Fruit fly (Drosophila melanogaster) whole organism, embryonic: ENCODE measurements around the gene CG43165.

Experiments
- ATbp ChIP-seq: fragments of 200-800 bp; sonication (Bioruptor generic); optimal IDR thresholded peaks from 2 replicates; lab custom pipeline; 2017; ENCODE audit warnings: missing biosample characterization, mild to moderate bottlenecking, missing genetic modification characterization, missing genetic modification reagents
- Atf3 ChIP-seq: fragments of 200-800 bp; sonication (Bioruptor generic); optimal IDR thresholded peaks from 3 replicates; lab custom pipeline; 2016; ENCODE audit warnings: missing biosample characterization, missing genetic modification characterization
- BtbVII ChIP-seq: fragments of 200-800 bp; sonication (Bioruptor generic); optimal IDR thresholded peaks from 3 replicates; lab custom pipeline; 2017; ENCODE audit warnings: missing biosample characterization, mild to moderate bottlenecking, missing genetic modification characterization
- CG1233 ChIP-seq: fragments of 200-800 bp; sonication (Bioruptor generic); optimal IDR thresholded peaks from 4 replicates; lab custom pipeline; 2018; ENCODE audit warnings: missing biosample characterization, mild to moderate bottlenecking, missing genetic modification characterization
- CG12391 ChIP-seq: fragments of 200-800 bp; sonication (Bioruptor generic); optimal IDR thresholded peaks from 3 replicates; lab custom pipeline; 2018; ENCODE audit warnings: missing biosample characterization, mild to moderate bottlenecking, missing genetic modification characterization, moderate library complexity
- CG14667 ChIP-seq: fragments of 200-800 bp; sonication (Bioruptor generic); IDR thresholded peaks from 2 replicates; pipeline ENCODE4 v1.3.6; 2022; ENCODE audit warnings: missing biosample characterization, missing genetic modification characterization
- CG1603 ChIP-seq: fragments of 200-800 bp; sonication (Bioruptor generic); optimal IDR thresholded peaks from 2 replicates; lab custom pipeline; 2019; ENCODE audit warnings: missing biosample characterization, mild to moderate bottlenecking, missing genetic modification characterization, moderate library complexity
- CG16779 ChIP-seq: fragments of 200-800 bp; sonication (Bioruptor generic); IDR thresholded peaks from 2 replicates; pipeline ENCODE4 v1.3.6; 2022; ENCODE audit warnings: missing biosample characterization, missing genetic modification characterization
- CG18262 ChIP-seq: fragments of 200-800 bp; optimal IDR thresholded peaks from 3 replicates; lab custom pipeline; 2019; ENCODE audit warnings: missing biosample characterization, mild to moderate bottlenecking, missing genetic modification characterization, moderate library complexity
- CG18764 ChIP-seq: fragments of 200-800 bp; sonication (Bioruptor generic); optimal IDR thresholded peaks from 3 replicates; lab custom pipeline; 2016; ENCODE audit warnings: missing biosample characterization, missing genetic modification characterization
- CG2129 ChIP-seq: fragments of 200-800 bp; sonication (Bioruptor generic); IDR thresholded peaks from 2 replicates; pipeline ENCODE4 v1.3.6; 2022; ENCODE audit warnings: missing biosample characterization, missing genetic modification characterization; ENCODE audit not compliant: partially characterized antibody
- CG2678 ChIP-seq: fragments of 200-800 bp; sonication (Bioruptor generic); optimal IDR thresholded peaks from 3 replicates; lab custom pipeline; 2019; ENCODE audit warnings: missing biosample characterization, mild to moderate bottlenecking, missing genetic modification characterization, moderate library complexity
- CG4360 ChIP-seq: fragments of 200-800 bp; sonication (Bioruptor generic); IDR thresholded peaks from 2 replicates; pipeline ENCODE4 v1.3.6; 2022; ENCODE audit warnings: missing biosample characterization, missing genetic modification characterization
- CG6175 ChIP-seq: fragments of 200-800 bp; sonication (Bioruptor generic); IDR thresholded peaks from 3 replicates; pipeline ENCODE4 v1.3.6; 2022; ENCODE audit warnings: missing biosample characterization, missing genetic modification characterization
- CG7987 ChIP-seq: fragments of 200-800 bp; sonication (Bioruptor generic); optimal IDR thresholded peaks from 2 replicates; lab custom pipeline; 2018; ENCODE audit warnings: missing biosample characterization, mild to moderate bottlenecking, missing genetic modification characterization, moderate library complexity
- CG9727 ChIP-seq: fragments of 200-800 bp; sonication (Bioruptor generic); optimal IDR thresholded peaks from 3 replicates; lab custom pipeline; 2017; ENCODE audit warnings: missing biosample characterization, mild to moderate bottlenecking, missing genetic modification characterization
- Dad ChIP-seq: fragments of 200-800 bp; sonication (Bioruptor generic); optimal IDR thresholded peaks from 3 replicates; lab custom pipeline; 2016; ENCODE audit warnings: missing biosample characterization, missing genetic modification characterization
- Drgx ChIP-seq: fragments of 200-800 bp; sonication (Bioruptor generic); IDR thresholded peaks from 2 replicates; pipeline ENCODE4 v1.3.6; 2022; ENCODE audit warnings: missing biosample characterization, missing genetic modification characterization
- E2f2 ChIP-seq: fragments of 200-800 bp; sonication (Bioruptor generic); IDR thresholded peaks from 2 replicates; pipeline ENCODE4 v1.3.6; 2022; ENCODE audit warnings: missing biosample characterization, missing genetic modification characterization
- Ets97D ChIP-seq: fragments of 200-800 bp; sonication (Bioruptor generic); optimal IDR thresholded peaks from 3 replicates; lab custom pipeline; 2016; ENCODE audit warnings: missing biosample characterization, missing genetic modification characterization
- H15 ChIP-seq: fragments of 200-800 bp; sonication (Bioruptor generic); IDR thresholded peaks from 3 replicates; pipeline ENCODE4 v1.3.6; 2022; ENCODE audit warnings: missing biosample characterization, missing genetic modification characterization
- Hr51 ChIP-seq, 2 experiments: fragments of 200-800 bp; sonication (Bioruptor generic); optimal IDR thresholded peaks; 2 replicates in 1 of 2; 3 replicates in 1 of 2; lab custom pipeline; 2016 to 2018; ENCODE audit warnings: missing biosample characterization in 2 of 2, missing genetic modification characterization in 2 of 2, mild to moderate bottlenecking in 1 of 2, moderate library complexity in 1 of 2
- Nf-YA ChIP-seq: fragments of 200-800 bp; sonication (Bioruptor generic); IDR thresholded peaks from 2 replicates; pipeline ENCODE4 v1.3.6; 2022; ENCODE audit warnings: missing biosample characterization, missing genetic modification characterization
- Ravus ChIP-seq: fragments of 200-800 bp; sonication (Bioruptor generic); IDR thresholded peaks from 2 replicates; pipeline ENCODE4 v1.3.6; 2022; ENCODE audit warnings: missing biosample characterization, missing genetic modification characterization
- YL-1 ChIP-seq: fragments of 200-800 bp; sonication (Bioruptor generic); optimal IDR thresholded peaks from 3 replicates; lab custom pipeline; 2017; ENCODE audit warnings: missing biosample characterization, mild to moderate bottlenecking, missing genetic modification characterization
- btn ChIP-seq: fragments of 200-800 bp; sonication (Bioruptor generic); optimal IDR thresholded peaks from 2 replicates; lab custom pipeline; 2016; ENCODE audit warnings: missing biosample characterization, missing genetic modification characterization
- dan ChIP-seq: fragments of 200-800 bp; sonication (Bioruptor generic); IDR thresholded peaks from 2 replicates; pipeline ENCODE4 v1.3.6; 2022; ENCODE audit warnings: missing biosample characterization, missing genetic modification characterization
- dm ChIP-seq: fragments of 200-800 bp; sonication (Bioruptor generic); optimal IDR thresholded peaks from 3 replicates; lab custom pipeline; 2016; ENCODE audit warnings: missing biosample characterization, missing genetic modification characterization
- ewg ChIP-seq: fragments of 200-800 bp; sonication (Bioruptor generic); optimal IDR thresholded peaks from 3 replicates; lab custom pipeline; 2017; ENCODE audit warnings: mild to moderate bottlenecking, missing biosample characterization, missing genetic modification reagents, missing genetic modification characterization
- gcm ChIP-seq: fragments of 200-800 bp; sonication (Bioruptor generic); optimal IDR thresholded peaks from 2 replicates; lab custom pipeline; 2019; ENCODE audit warnings: missing biosample characterization, mild to moderate bottlenecking, missing genetic modification characterization, moderate library complexity
- gro ChIP-seq: fragments of 200-800 bp; sonication (Bioruptor generic); optimal IDR thresholded peaks from 2 replicates; lab custom pipeline; 2016; ENCODE audit warnings: missing biosample characterization, missing genetic modification characterization
- gsb-n ChIP-seq: fragments of 200-800 bp; sonication (Bioruptor generic); optimal IDR thresholded peaks from 3 replicates; lab custom pipeline; 2018; ENCODE audit warnings: missing biosample characterization, mild to moderate bottlenecking, missing genetic modification characterization
- hb ChIP-seq: fragments of 200-800 bp; sonication (Bioruptor generic); IDR thresholded peaks from 3 replicates; pipeline ENCODE4 v1.3.6; 2022; ENCODE audit warnings: missing biosample characterization, missing genetic modification characterization; ENCODE audit not compliant: partially characterized antibody
- hkb ChIP-seq, 2 experiments: fragments of 200-800 bp in 1 of 2; fragments of >200 bp in 1 of 2; sonication (Bioruptor generic) in 1 of 2; IDR thresholded peaks in 1 of 2; optimal IDR thresholded peaks in 1 of 2; 2 replicates each; pipeline versions ENCODE4 v1.3.6 to Lab custom; 2017 to 2022; ENCODE audit warnings: missing biosample characterization in 1 of 2, missing genetic modification characterization in 1 of 2
- jumu ChIP-seq: fragments of 200-800 bp; sonication (Bioruptor generic); optimal IDR thresholded peaks from 3 replicates; lab custom pipeline; 2016; ENCODE audit warnings: missing biosample characterization, missing genetic modification characterization
- lab ChIP-seq: fragments of 200-800 bp; sonication (Bioruptor generic); optimal IDR thresholded peaks from 3 replicates; lab custom pipeline; 2017; ENCODE audit warnings: missing biosample characterization, missing genetic modification characterization, mild to moderate bottlenecking, moderate library complexity, missing genetic modification reagents
- mam ChIP-seq: fragments of 200-800 bp; sonication (Bioruptor generic); optimal IDR thresholded peaks from 3 replicates; lab custom pipeline; 2016; ENCODE audit warnings: missing biosample characterization, missing genetic modification characterization
- pan ChIP-seq, 4 experiments: fragments of >200 bp in 3 of 4; fragments of 200-800 bp in 1 of 4; sonication (Bioruptor generic) in 1 of 4; optimal IDR thresholded peaks in 3 of 4; IDR thresholded peaks in 1 of 4; 2 replicates each; pipeline versions ENCODE4 v1.3.6 to Lab custom; 2017 to 2022; ENCODE audit warnings: missing biosample characterization in 2 of 4, missing genetic modification characterization in 2 of 4, mixed read lengths in 1 of 4
- ranshi ChIP-seq: fragments of 200-800 bp; sonication (Bioruptor generic); IDR thresholded peaks from 2 replicates; pipeline ENCODE4 v1.3.6; 2022; ENCODE audit warnings: missing biosample characterization, missing genetic modification characterization
- rib ChIP-seq: fragments of 200-800 bp; sonication (Bioruptor generic); IDR thresholded peaks from 2 replicates; pipeline ENCODE4 v1.3.6; 2022; ENCODE audit warnings: missing biosample characterization, missing genetic modification characterization
- run ChIP-seq: fragments of 200-800 bp; sonication (Bioruptor generic); optimal IDR thresholded peaks from 3 replicates; lab custom pipeline; 2018; ENCODE audit warnings: missing biosample characterization, mild to moderate bottlenecking, missing genetic modification characterization
- sd ChIP-seq: fragments of 200-800 bp; sonication (Bioruptor generic); optimal IDR thresholded peaks from 3 replicates; lab custom pipeline; 2018; ENCODE audit warnings: missing biosample characterization, mild to moderate bottlenecking, missing genetic modification characterization, moderate library complexity
- slou ChIP-seq: fragments of 200-800 bp; sonication (Bioruptor generic); optimal IDR thresholded peaks from 3 replicates; lab custom pipeline; 2016; ENCODE audit warnings: missing biosample characterization, missing genetic modification characterization
- slp2 ChIP-seq: fragments of 200-800 bp; sonication (Bioruptor generic); optimal IDR thresholded peaks from 2 replicates; lab custom pipeline; 2016; ENCODE audit warnings: missing biosample characterization, missing genetic modification characterization
- stwl ChIP-seq: fragments of 200-800 bp; sonication (Bioruptor generic); optimal IDR thresholded peaks from 3 replicates; lab custom pipeline; 2018; ENCODE audit warnings: missing biosample characterization, mild to moderate bottlenecking, missing genetic modification characterization, moderate library complexity
- tap ChIP-seq: fragments of 200-800 bp; optimal IDR thresholded peaks from 3 replicates; lab custom pipeline; 2019; ENCODE audit warnings: missing biosample characterization, mild to moderate bottlenecking, missing genetic modification characterization, moderate library complexity
- vfl ChIP-seq: fragments of 200-800 bp; sonication (Bioruptor generic); optimal IDR thresholded peaks from 2 replicates; lab custom pipeline; 2016; ENCODE audit warnings: missing biosample characterization, missing genetic modification characterization
- vnd ChIP-seq: fragments of 200-800 bp; sonication (Bioruptor generic); IDR thresholded peaks from 3 replicates; pipeline ENCODE4 v1.3.6; 2022; ENCODE audit warnings: missing biosample characterization, missing genetic modification characterization; ENCODE audit not compliant: partially characterized antibody
- zen ChIP-seq: fragments of 200-800 bp; sonication (Bioruptor generic); optimal IDR thresholded peaks from 3 replicates; lab custom pipeline; 2018; ENCODE audit warnings: missing biosample characterization, mild to moderate bottlenecking, missing genetic modification characterization, moderate library complexity

The CG43165 gene

dm6 chr2L:3647521-3648172 lies 47.2 kb downstream of the CG43165 start (continued):
- TF ChIP-seq Atf3 (no peak), hkb (optimal IDR thresholded peaks at IDR 0.05; lab: Kevin White, UChicago) (no peak), hkb (GFP tag; IDR thresholded peaks at IDR 0.05; lab: Robert Waterston, UW) (peak; percentile 22; the same call in 1 of the 2 replicates), pan (optimal IDR thresholded peaks at IDR 0.05; lab: Kevin White, UChicago) (no peak), pan (GFP tag; optimal IDR thresholded peaks at IDR 0.05 in 1 of 2, IDR thresholded peaks at IDR 0.05 in 1 of 2) (peak in 1 of 2 experiments; percentile 55), vnd (GFP tag; lab: Robert Waterston, UW) (no peak), YL-1 (GFP tag; lab: Kevin White, UChicago) (no peak), E2f2 (GFP tag; lab: Robert Waterston, UW) (peak; percentile 15; the same call in 1 of the 2 replicates), gro (GFP tag; lab: Kevin White, UChicago) (no peak), sd (tag; lab: Kevin White, UChicago) (no peak), slou (GFP tag; lab: Kevin White, UChicago) (no peak), rib (GFP tag; lab: Robert Waterston, UW) (no peak), btn (no peak), CG7987 (GFP tag; lab: Kevin White, UChicago) (peak; percentile 7), ranshi (no peak), vfl (GFP tag; lab: Kevin White, UChicago) (no peak), ATbp (GFP tag; lab: Kevin White, UChicago) (peak; percentile 59), H15 (GFP tag; lab: Robert Waterston, UW) (no peak), slp2 (GFP tag; lab: Kevin White, UChicago) (no peak), CG14667 (GFP tag; lab: Robert Waterston, UW) (no peak), stwl (no peak), BtbVII (GFP tag; lab: Kevin White, UChicago) (no peak), CG2129 (no peak), run (tag; lab: Kevin White, UChicago) (no peak), Hr51 (GFP tag; optimal IDR thresholded peaks at IDR 0.05; lab: Kevin White, UChicago) (peak in 1 of 2 experiments; percentile 26), Nf-YA (no peak), jumu (GFP tag; lab: Kevin White, UChicago) (no peak), CG4360 (GFP tag; lab: Robert Waterston, UW) (peak; percentile 41), Ets97D (GFP tag; lab: Kevin White, UChicago) (no peak), ewg (no peak), Dad (GFP tag; lab: Kevin White, UChicago) (no peak), CG1233 (peak; percentile 8), Ravus (no peak), CG6175 (GFP tag; lab: Robert Waterston, UW) (no peak), gcm (peak; percentile 2), hb (GFP tag; lab: Robert Waterston, UW) (no peak), Drgx (peak; percentile 70), lab (peak; percentile 48), gsb-n (peak; percentile 47), zen (tag; lab: Kevin White, UChicago) (no peak), dan (GFP tag; lab: Robert Waterston, UW) (no peak), CG1603 (peak; percentile 40), CG16779 (GFP tag; lab: Robert Waterston, UW) (no peak), CG18262 (tag; lab: Kevin White, UChicago) (peak; percentile 23), CG2678 (peak; percentile 29), CG12391 (tag; lab: Kevin White, UChicago) (peak; percentile 20), CG9727 (GFP tag; lab: Kevin White, UChicago) (peak; percentile 10), CG18764 (GFP tag; lab: Kevin White, UChicago) (no peak), mam (no peak), dm (GFP tag; lab: Kevin White, UChicago) (no peak), tap (tag; lab: Kevin White, UChicago) (peak; percentile 16)
